Fruit fly (Drosophila melanogaster): ENCODE measurements around the gene CG32241.

The CG32241 gene

DNA sequence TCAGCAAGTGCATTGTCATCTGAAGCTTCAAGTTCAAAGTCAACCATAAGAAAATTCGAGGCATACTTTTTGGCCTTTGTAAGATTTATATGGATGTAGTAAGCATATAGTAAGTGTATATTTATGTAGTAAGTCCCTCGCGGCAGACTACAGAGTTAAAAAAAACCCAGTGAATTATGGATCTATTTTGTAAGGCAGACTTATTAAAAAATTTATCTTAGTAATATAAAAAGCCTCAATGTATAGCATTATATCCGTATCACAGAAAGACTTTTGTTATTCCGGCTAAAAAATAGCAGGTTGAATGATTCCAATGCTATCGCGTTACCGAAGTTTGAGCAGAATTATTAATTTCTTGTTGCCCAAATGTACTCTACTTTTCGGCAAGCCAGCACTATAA, 18.2 kb upstream of the CG32241 start:
- TF ChIP-seq Hr83 (GFP tag; optimal IDR thresholded peaks at IDR 0.05; ENCODE audit: poor library complexity, severe bottlenecking) (no peak), Myc (optimal IDR thresholded peaks at IDR 0.05) (peak; percentile 50), sv (GFP tag; optimal IDR thresholded peaks at IDR 0.05) (no peak), Mio (GFP tag; optimal IDR thresholded peaks at IDR 0.05) (no peak), GATAd (GFP tag; optimal IDR thresholded peaks at IDR 0.05) (no peak), dsf (GFP tag; optimal IDR thresholded peaks at IDR 0.05; ENCODE audit: borderline replicate concordance) (no peak), brk (GFP tag; optimal IDR thresholded peaks at IDR 0.05) (no peak), N (GFP tag; optimal IDR thresholded peaks at IDR 0.05) (peak; percentile 27)

DNA sequence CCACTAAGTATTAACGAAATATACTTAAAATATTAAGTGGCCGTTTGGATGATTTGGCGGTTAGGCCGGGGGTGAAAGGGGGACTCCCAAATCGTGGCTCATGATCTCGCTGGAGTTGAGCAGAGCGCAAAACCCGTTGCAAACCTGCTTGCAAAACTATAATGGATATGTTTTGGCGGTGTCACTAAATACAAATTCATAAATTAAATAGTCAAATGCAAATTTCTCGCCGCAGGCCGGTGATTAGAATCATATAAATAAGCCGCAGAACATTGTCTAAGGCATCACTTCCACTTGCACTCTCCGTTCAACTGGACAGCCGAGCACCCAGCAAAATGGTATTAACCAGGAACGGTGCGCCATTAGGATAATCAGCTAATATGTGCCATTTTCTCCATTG, 16.1 kb upstream of the CG32241 start, which contains the start of gene CG11350:
TSS of gene CG11350 (plus strand) at position 301 of the 400 bp plus-strand sequence.
- TF ChIP-seq Abd-B (GFP tag; optimal IDR thresholded peaks at IDR 0.05) = no peak
- TF ChIP-seq lola (GFP tag; optimal IDR thresholded peaks at IDR 0.05) = no peak
- no peak for TF ChIP-seq OdsH (GFP tag; optimal IDR thresholded peaks at IDR 0.05)
- TF ChIP-seq fru (GFP tag; optimal IDR thresholded peaks at IDR 0.05) = no peak
- TF ChIP-seq woc (GFP tag; optimal IDR thresholded peaks at IDR 0.05) = no peak
- TF ChIP-seq Jra (GFP tag; optimal IDR thresholded peaks at IDR 0.05) = no peak
- no peak for TF ChIP-seq Hnf4 (GFP tag; optimal IDR thresholded peaks at IDR 0.05)
- TF ChIP-seq GATAd (GFP tag; optimal IDR thresholded peaks at IDR 0.05) = no peak
- TF ChIP-seq Myc (optimal IDR thresholded peaks at IDR 0.05) = no peak

dm6 chr3L:4480764-4481163, 14.3 kb upstream of the CG32241 start:
- TF ChIP-seq fru (GFP tag; optimal IDR thresholded peaks at IDR 0.05) = no peak
- no peak for TF ChIP-seq sage (GFP tag; optimal IDR thresholded peaks at IDR 0.05)
- no peak for TF ChIP-seq Dif (GFP tag; optimal IDR thresholded peaks at IDR 0.05; ENCODE audit: partially characterized antibody)
- TF ChIP-seq h (GFP tag; optimal IDR thresholded peaks at IDR 0.05) = no peak
- no peak for TF ChIP-seq CG9705 (GFP tag; optimal IDR thresholded peaks at IDR 0.05)
- no peak for TF ChIP-seq foxo (GFP tag; optimal IDR thresholded peaks at IDR 0.05)
- no peak for TF ChIP-seq jim (GFP tag; optimal IDR thresholded peaks at IDR 0.05)
- no peak for TF ChIP-seq tai (GFP tag; optimal IDR thresholded peaks at IDR 0.05)
- no peak for TF ChIP-seq dl (GFP tag; optimal IDR thresholded peaks at IDR 0.05; ENCODE audit: insufficient read depth in 1 of 2, partially characterized antibody in 2 of 2)
- no peak for TF ChIP-seq br (GFP tag; optimal IDR thresholded peaks at IDR 0.05)

DNA sequence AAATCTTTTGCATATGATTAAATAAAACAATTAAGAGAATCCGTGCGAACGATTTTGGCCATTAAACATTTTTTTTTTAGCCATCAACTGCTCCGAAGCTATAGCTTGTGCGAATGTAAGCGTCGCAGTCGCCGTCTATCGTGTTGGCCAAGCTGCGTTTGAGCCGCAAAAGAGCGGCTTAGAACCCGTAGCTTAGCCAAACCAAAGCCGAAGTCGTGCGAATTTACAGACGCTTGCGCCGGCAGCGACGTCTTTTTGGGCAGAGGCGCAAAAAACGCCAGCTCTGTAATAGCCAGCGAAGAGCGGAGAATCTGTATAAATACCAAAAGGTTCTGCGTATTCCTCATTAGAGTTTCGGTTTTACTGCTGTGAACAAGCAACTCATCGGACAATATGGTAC, 13.5 kb upstream of the CG32241 start, which contains the start of gene CG7465:
TSS of gene CG7465 (plus strand) at position 346 of the 400 bp plus-strand sequence.
- TF ChIP-seq foxo (GFP tag; optimal IDR thresholded peaks at IDR 0.05) = no peak
- no peak for TF ChIP-seq Dfd (GFP tag; optimal IDR thresholded peaks at IDR 0.05)

DNA sequence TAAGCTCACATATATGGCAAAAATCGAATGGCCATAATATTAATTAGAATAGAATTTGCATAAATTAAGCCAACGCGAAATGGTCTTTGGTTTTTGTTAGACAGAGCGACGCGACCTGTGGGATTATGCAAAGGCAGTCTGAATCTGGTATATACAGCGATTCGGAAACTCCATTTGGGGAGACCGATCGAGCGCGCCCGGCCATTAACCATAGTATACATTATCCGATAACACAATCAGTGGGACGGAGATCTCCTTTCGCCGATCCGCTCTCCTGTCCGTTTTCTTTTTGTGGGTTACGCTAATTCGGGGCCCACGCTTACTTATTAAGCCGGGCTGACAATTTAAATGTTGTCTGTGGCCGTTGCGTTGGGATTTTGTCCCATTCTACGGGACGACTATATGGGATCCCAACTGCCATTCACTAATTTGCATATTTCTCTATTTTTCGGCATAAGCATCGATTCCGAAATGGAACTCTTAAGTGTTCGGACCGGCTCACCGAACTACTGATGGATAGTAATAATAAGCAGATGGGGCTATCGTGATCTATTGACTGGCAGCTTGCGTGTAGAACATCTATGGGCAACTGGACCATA, 11.3 kb upstream of the CG32241 start:
- TF ChIP-seq CG9705 (GFP tag; optimal IDR thresholded peaks at IDR 0.05) (no peak), pan (optimal IDR thresholded peaks at IDR 0.05) (no peak), brk (GFP tag; optimal IDR thresholded peaks at IDR 0.05) (no peak), Hnf4 (GFP tag; optimal IDR thresholded peaks at IDR 0.05) (no peak), Mio (GFP tag; optimal IDR thresholded peaks at IDR 0.05) (no peak), Myc (optimal IDR thresholded peaks at IDR 0.05) (no peak), sv (GFP tag; optimal IDR thresholded peaks at IDR 0.05) (no peak), fru (GFP tag; optimal IDR thresholded peaks at IDR 0.05) (no peak), Dfd (GFP tag; optimal IDR thresholded peaks at IDR 0.05) (no peak), Hr83 (GFP tag; optimal IDR thresholded peaks at IDR 0.05; ENCODE audit: poor library complexity, severe bottlenecking) (no peak), Jra (GFP tag; optimal IDR thresholded peaks at IDR 0.05) (no peak)

- TF ChIP-seq sv (GFP tag; optimal IDR thresholded peaks at IDR 0.05) (no peak), dl (GFP tag; optimal IDR thresholded peaks at IDR 0.05; ENCODE audit: insufficient read depth in 1 of 2, partially characterized antibody in 2 of 2) (no peak), GATAd (GFP tag; optimal IDR thresholded peaks at IDR 0.05) (no peak), Hnf4 (GFP tag; optimal IDR thresholded peaks at IDR 0.05) (no peak), Myc (optimal IDR thresholded peaks at IDR 0.05) (no peak), foxo (GFP tag; optimal IDR thresholded peaks at IDR 0.05) (no peak), br (GFP tag; optimal IDR thresholded peaks at IDR 0.05) (no peak), Hr83 (GFP tag; optimal IDR thresholded peaks at IDR 0.05; ENCODE audit: poor library complexity, severe bottlenecking) (no peak), pan (optimal IDR thresholded peaks at IDR 0.05) (no peak), CG32264 (GFP tag; optimal IDR thresholded peaks at IDR 0.05) (no peak), brk (GFP tag; optimal IDR thresholded peaks at IDR 0.05) (no peak), Rel (GFP tag; optimal IDR thresholded peaks at IDR 0.05) (no peak), Rel (tag; optimal IDR thresholded peaks at IDR 0.05) (no peak)
Observed at dm6 chr3L:4475704-4476103, 9.3 kb upstream of the CG32241 start.
